Fruit fly (Drosophila melanogaster) whole organism, adult: ENCODE measurements around the gene AP-1gamma.
A peak's percentile ranks its signal among the peaks of the same experiment; 100 is the strongest.

Source experiments
- CG11617 ChIP-seq: fragments of 200-800 bp; sonication (Bioruptor generic); optimal IDR thresholded peaks from 2 replicates; lab custom pipeline; 2017; ENCODE audit warnings: mild to moderate bottlenecking, missing biosample characterization, missing genetic modification reagents, missing genetic modification characterization
- CG12768 ChIP-seq: fragments of 200-800 bp; sonication (Bioruptor generic); optimal IDR thresholded peaks from 2 replicates; lab custom pipeline; 2017; ENCODE audit warnings: missing biosample characterization, missing genetic modification characterization, mild to moderate bottlenecking, moderate library complexity, missing genetic modification reagents
- CG14711 ChIP-seq: fragments of 200-800 bp; sonication (Bioruptor generic); optimal IDR thresholded peaks from 2 replicates; lab custom pipeline; 2018; ENCODE audit warnings: missing biosample characterization, mild to moderate bottlenecking, missing genetic modification characterization, moderate library complexity
- CG1620 ChIP-seq: fragments of 200-800 bp; sonication (Bioruptor generic); optimal IDR thresholded peaks from 2 replicates; lab custom pipeline; 2016; ENCODE audit warnings: missing biosample characterization, missing genetic modification characterization
- CG33017 ChIP-seq: fragments of 200-800 bp; sonication (Bioruptor generic); optimal IDR thresholded peaks from 2 replicates; lab custom pipeline; 2018; ENCODE audit warnings: missing biosample characterization, mild to moderate bottlenecking, missing genetic modification characterization, moderate library complexity
- CG5204 ChIP-seq: fragments of 200-800 bp; sonication (Bioruptor generic); optimal IDR thresholded peaks from 2 replicates; lab custom pipeline; 2016; ENCODE audit warnings: missing biosample characterization, missing genetic modification characterization
- CG7045 ChIP-seq: fragments of 200-800 bp; sonication (Bioruptor generic); optimal IDR thresholded peaks from 2 replicates; lab custom pipeline; 2017; ENCODE audit warnings: missing biosample characterization, mild to moderate bottlenecking, missing genetic modification characterization
- CG7101 ChIP-seq: fragments of 200-800 bp; sonication (Bioruptor generic); optimal IDR thresholded peaks from 2 replicates; lab custom pipeline; 2018; ENCODE audit warnings: missing biosample characterization, mild to moderate bottlenecking, missing genetic modification characterization, moderate library complexity
- Clk ChIP-seq: fragments of 200-800 bp; sonication (Bioruptor generic); optimal IDR thresholded peaks from 2 replicates; lab custom pipeline; 2017; ENCODE audit warnings: missing biosample characterization, missing genetic modification characterization
- Crg-1 ChIP-seq: fragments of 200-800 bp; sonication (Bioruptor generic); optimal IDR thresholded peaks from 2 replicates; lab custom pipeline; 2016; ENCODE audit warnings: missing biosample characterization, missing genetic modification characterization
- Hr96 ChIP-seq: fragments of 200-800 bp; sonication (Bioruptor generic); optimal IDR thresholded peaks from 2 replicates; lab custom pipeline; 2016; ENCODE audit warnings: missing biosample characterization, missing genetic modification characterization
- Mnt ChIP-seq: fragments of 200-800 bp; sonication (Bioruptor generic); optimal IDR thresholded peaks from 2 replicates; lab custom pipeline; 2016; ENCODE audit warnings: missing biosample characterization, mild to moderate bottlenecking, missing genetic modification characterization
- bab1 ChIP-seq: fragments of 200-800 bp; sonication (Bioruptor generic); optimal IDR thresholded peaks from 3 replicates; lab custom pipeline; 2019; ENCODE audit warnings: missing biosample characterization, mild to moderate bottlenecking, missing genetic modification characterization, moderate library complexity
- cic ChIP-seq: fragments of 200-800 bp; sonication (Bioruptor generic); optimal IDR thresholded peaks from 2 replicates; lab custom pipeline; 2017; ENCODE audit warnings: missing biosample characterization, mild to moderate bottlenecking, missing genetic modification characterization, moderate library complexity
- cnc ChIP-seq, 2 experiments: fragments of >200 bp; optimal IDR thresholded peaks; 2 replicates each; lab custom pipeline; 2017
- kay ChIP-seq: fragments of 200-800 bp; sonication (Bioruptor generic); peaks from one replicate; lab custom pipeline; 2016; ENCODE audit warnings: missing biosample characterization, missing genetic modification characterization, borderline replicate concordance
- ovo ChIP-seq: fragments of 200-800 bp; sonication (Bioruptor generic); optimal IDR thresholded peaks from 2 replicates; lab custom pipeline; 2016; ENCODE audit warnings: missing biosample characterization, missing genetic modification characterization
- pad ChIP-seq: fragments of 200-800 bp; sonication (Bioruptor generic); optimal IDR thresholded peaks from 3 replicates; lab custom pipeline; 2017; ENCODE audit warnings: missing biosample characterization, missing genetic modification characterization, mild to moderate bottlenecking, moderate library complexity, missing genetic modification reagents
- tj ChIP-seq: fragments of 200-800 bp; sonication (Bioruptor generic); optimal IDR thresholded peaks from 3 replicates; lab custom pipeline; 2017; ENCODE audit warnings: missing biosample characterization, mild to moderate bottlenecking, missing genetic modification characterization, moderate library complexity
- toe ChIP-seq: fragments of 200-800 bp; sonication (Bioruptor generic); optimal IDR thresholded peaks from 2 replicates; lab custom pipeline; 2016; ENCODE audit warnings: missing biosample characterization, missing genetic modification characterization

Gene AP-1gamma

DNA sequence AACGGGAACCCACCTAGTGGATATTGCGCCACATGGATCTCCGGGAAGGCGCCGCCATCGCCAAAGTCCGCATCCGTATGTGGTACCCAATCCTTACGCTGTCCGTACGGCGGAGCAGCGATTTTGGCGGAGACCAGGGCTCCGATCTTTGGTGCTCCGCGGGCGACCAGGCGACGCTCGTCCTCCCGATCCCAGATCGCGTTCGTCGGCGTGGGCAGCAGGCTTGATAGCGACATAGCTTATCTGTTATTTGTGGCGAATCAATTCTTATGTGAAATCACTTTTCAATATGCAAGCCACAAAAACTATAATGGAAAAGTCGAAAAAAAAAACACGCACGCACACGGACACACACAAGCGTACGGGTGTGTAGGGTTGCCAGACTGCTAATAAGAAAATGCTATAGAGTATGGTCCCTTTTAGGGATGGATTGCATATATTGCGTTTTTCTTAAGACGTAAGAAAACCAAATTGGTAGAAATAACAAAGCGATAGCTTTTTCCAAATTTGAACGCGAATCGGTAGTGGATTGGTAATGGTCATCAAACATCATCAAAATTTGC lies 2.2 kb upstream of the AP-1gamma start, which contains the start of gene Bx42:
Gene Bx42 (minus strand): TSS at position 393 of the 563 bp plus-strand sequence.
- TF ChIP-seq CG1620 (peak; percentile 25), CG11617 (GFP tag; lab: Kevin White, UChicago) (peak; percentile 28), Clk (GFP tag; lab: Kevin White, UChicago) (no peak), pad (no peak), bab1 (GFP tag; lab: Kevin White, UChicago) (peak; percentile 3), kay (GFP tag; lab: Kevin White, UChicago) (no peak), toe (no peak), tj (GFP tag; lab: Kevin White, UChicago) (no peak), CG14711 (tag; lab: Kevin White, UChicago) (peak; percentile 27), Mnt (GFP tag; lab: Kevin White, UChicago) (peak; percentile 23), Crg-1 (no peak), CG5204 (GFP tag; lab: Kevin White, UChicago) (no peak)

DNA sequence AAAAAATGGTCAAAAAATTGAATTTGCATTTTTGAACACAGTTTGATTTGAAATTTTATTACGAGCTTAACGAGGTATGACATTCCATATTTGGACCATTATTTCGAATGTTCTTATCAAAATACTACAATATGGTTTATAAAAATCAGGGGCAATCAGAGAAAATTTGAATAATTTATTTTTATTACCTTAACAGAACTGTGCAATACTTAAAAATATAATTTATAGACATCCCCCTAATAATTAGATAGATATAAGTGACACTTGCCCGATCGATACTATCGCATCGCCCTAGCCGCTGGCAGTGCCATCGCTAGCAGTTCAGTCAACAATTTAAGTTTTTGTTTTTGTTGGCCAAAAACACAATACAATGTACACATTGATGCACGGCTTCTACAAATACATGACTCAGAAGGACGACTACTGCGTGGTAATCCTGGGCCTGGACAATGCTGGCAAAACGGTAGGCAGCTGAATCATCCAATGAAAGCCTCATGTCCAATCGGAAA lies 1.7 kb upstream of the AP-1gamma start, which contains the start of gene Arfrp1:
Gene Arfrp1 (plus strand): TSS at position 295 of the 509 bp plus-strand sequence.
- no peak for TF ChIP-seq Mnt (GFP tag; lab: Kevin White, UChicago)
- TF ChIP-seq kay (GFP tag; lab: Kevin White, UChicago), result no peak
- TF ChIP-seq CG33017 (tag; lab: Kevin White, UChicago), result no peak
- TF ChIP-seq Clk (GFP tag; lab: Kevin White, UChicago), result no peak
- TF ChIP-seq bab1 (GFP tag; lab: Kevin White, UChicago), result peak; percentile 24
- peak; percentile 49 for TF ChIP-seq CG7101 (tag; lab: Kevin White, UChicago)
- no peak for TF ChIP-seq CG12768 (GFP tag; lab: Kevin White, UChicago)
- no peak for TF ChIP-seq cic (GFP tag; lab: Kevin White, UChicago)
- no peak for TF ChIP-seq cnc (optimal IDR thresholded peaks at IDR 0.05; lab: Kevin White, UChicago)
- no peak for TF ChIP-seq ovo (GFP tag; lab: Kevin White, UChicago)
- TF ChIP-seq Hr96 (GFP tag; lab: Kevin White, UChicago), result no peak
- no peak for TF ChIP-seq CG1620
- TF ChIP-seq CG5204 (GFP tag; lab: Kevin White, UChicago), result no peak
- TF ChIP-seq CG14711 (tag; lab: Kevin White, UChicago), result peak; percentile 0
- TF ChIP-seq pad, result peak; percentile 35
- peak; percentile 25 for TF ChIP-seq Crg-1
- no peak for TF ChIP-seq CG7045
- TF ChIP-seq CG11617 (GFP tag; lab: Kevin White, UChicago), result peak; percentile 11
- no peak for TF ChIP-seq toe
- peak; percentile 22 for TF ChIP-seq tj (GFP tag; lab: Kevin White, UChicago)

DNA sequence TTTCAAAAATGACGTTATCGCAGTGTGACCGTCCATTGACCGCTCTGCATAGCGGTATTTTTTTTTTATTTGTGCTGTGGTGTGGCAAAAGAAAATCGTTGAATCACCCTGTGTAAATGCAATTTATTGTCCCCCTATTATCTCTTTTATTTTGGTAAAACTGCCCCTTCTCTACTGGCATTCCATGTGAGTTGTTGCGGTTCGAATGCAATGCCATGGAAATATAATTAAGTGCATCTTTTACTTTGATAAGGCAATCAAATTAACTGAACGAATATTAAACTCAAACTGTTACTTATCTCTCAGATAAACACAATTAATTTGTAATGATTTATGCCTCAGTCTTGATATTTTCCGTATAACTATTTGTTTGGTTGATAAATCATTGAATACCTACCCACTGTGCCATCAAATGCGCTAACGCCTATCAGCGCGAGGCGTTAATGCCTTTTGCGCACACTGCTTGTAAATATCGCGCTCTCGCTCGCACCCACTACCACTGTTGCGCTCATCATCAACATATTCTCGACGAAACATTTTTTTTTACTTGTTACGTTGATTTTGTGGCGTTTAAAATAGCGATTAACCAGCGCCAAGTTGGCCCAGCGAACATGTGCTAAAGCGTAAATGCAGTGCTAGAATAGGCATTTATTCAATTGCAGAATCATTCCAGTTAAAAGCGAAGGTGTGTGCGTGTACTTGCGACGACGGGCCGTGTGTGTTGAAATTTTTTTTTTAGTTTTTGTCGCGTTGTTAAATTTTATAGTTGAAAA lies 767 bp downstream of the AP-1gamma start:
- TF ChIP-seq Mnt (GFP tag; lab: Kevin White, UChicago) (peak; percentile 33), ovo (GFP tag; lab: Kevin White, UChicago) (peak; percentile 59), tj (GFP tag; lab: Kevin White, UChicago) (peak; percentile 16), cnc (optimal IDR thresholded peaks at IDR 0.05; lab: Kevin White, UChicago) (no peak), CG14711 (tag; lab: Kevin White, UChicago) (peak; percentile 27), Crg-1 (peak; percentile 21), pad (peak; percentile 24), CG11617 (GFP tag; lab: Kevin White, UChicago) (peak; percentile 1), Hr96 (GFP tag; lab: Kevin White, UChicago) (no peak), CG5204 (GFP tag; lab: Kevin White, UChicago) (no peak), CG1620 (peak; percentile 44), CG7045 (peak; percentile 9)

DNA sequence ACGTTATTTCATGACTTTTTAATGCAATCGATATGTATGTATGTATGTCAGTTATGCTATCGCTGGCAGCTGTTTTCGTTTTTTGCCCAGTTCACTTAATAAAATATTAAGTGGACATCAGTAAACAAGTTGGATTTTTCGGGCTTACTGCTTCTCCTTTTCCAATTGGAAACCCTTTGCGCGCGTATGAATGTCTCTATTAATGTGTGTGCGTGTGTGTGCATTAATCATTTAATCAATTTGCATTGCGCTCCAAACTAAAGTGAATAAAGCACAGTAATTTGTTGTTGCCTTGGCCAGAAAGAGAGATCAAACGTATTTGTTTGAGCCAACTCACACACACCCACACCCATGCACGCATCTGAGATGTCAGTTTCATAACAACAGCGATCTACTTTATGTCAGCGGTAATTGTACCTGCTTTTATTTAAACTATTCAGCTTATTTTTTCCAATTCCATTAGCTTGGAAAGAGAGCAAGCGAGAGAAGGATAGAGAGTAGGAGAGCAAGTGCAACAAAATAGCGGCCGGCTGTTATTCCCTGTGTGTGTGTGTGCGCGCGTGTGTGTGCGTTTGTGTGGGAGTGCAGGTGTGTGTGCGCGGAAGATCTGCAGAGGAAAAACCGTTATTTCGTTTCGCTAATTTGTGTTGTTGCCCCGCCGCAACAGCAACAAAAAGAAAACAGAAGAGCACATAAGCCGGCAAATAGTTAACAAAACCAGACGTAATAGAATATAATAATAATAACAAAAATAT lies 1.8 kb downstream of the AP-1gamma start:
- TF ChIP-seq CG11617 (GFP tag; lab: Kevin White, UChicago), result no peak
- TF ChIP-seq cnc (optimal IDR thresholded peaks at IDR 0.05; lab: Kevin White, UChicago), result no peak
- peak; percentile 72 for TF ChIP-seq ovo (GFP tag; lab: Kevin White, UChicago)
- peak; percentile 81 for TF ChIP-seq tj (GFP tag; lab: Kevin White, UChicago)
- TF ChIP-seq CG7045, result no peak

DNA sequence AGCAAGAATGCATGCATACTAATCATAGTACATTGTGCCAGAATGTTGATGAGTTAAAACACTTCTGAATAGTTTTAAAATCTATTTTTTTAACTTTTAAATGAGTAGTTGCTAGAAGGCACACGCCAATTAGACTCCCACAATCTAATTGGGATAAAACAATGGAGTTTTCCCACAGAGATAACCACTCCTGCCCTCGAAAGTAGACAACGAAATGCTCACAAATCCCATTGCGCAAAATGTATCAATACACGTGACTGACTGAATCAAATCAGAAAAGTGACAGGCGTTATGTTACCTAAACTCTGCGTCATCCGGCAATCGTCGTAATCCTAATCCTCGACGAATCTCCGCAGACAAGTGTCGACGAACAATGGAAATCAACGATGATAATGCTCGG lies 9.3 kb downstream of the AP-1gamma start:
- TF ChIP-seq pad (no peak), CG14711 (tag; lab: Kevin White, UChicago) (no peak)
